Worm (Caenorhabditis elegans) whole organism, L4 larva: Measurements from ENCODE around the gene H08M01.1.
A peak's percentile ranks its signal among the peaks of the same experiment; 100 is the strongest.
"Not testable (repeated sequence)": the region's sequence is repeated elsewhere in the genome, so short reads cannot be mapped to it uniquely, and the experiment has no call there.

ENCODE experiments used
- ama-1 ChIP-seq: fragments of 150-350 bp; optimal IDR thresholded peaks from 2 replicates; lab custom pipeline; 2014; ENCODE audit warnings: inconsistent platforms, mixed read lengths
- egl-27 ChIP-seq: sonication (generic microtip); optimal IDR thresholded peaks from 3 replicates; lab custom pipeline; 2017; ENCODE audit warnings: missing biosample characterization, missing genetic modification reagents, missing genetic modification characterization
- fos-1 ChIP-seq: fragments of 150-350 bp; optimal IDR thresholded peaks from 2 replicates; lab custom pipeline; 2014; ENCODE audit warnings: missing biosample characterization, missing genetic modification characterization
- mdt-29 ChIP-seq: fragments of 200-800 bp; sonication (Bioruptor generic); IDR thresholded peaks from 2 replicates; pipeline ENCODE4 v1.3.6; 2022; ENCODE audit warnings: missing genetic modification reagents, missing genetic modification characterization, missing compliant biosample characterization
- mes-2 ChIP-seq: sonication (generic microtip); optimal IDR thresholded peaks from 2 replicates; lab custom pipeline; 2016; ENCODE audit warnings: missing genotype, mild to moderate bottlenecking, missing genetic modification characterization, missing compliant biosample characterization; ENCODE audit not compliant: poor library complexity, severe bottlenecking
- set-16 ChIP-seq: fragments of 200-800 bp; sonication (Bioruptor generic); IDR thresholded peaks from 2 replicates; pipeline ENCODE4 v1.3.6; 2022; ENCODE audit warnings: missing genetic modification reagents, missing genetic modification characterization, missing compliant biosample characterization

- TF ChIP-seq set-16 (GFP tag; lab: Robert Waterston, UW), result peak; percentile 84
- not testable (repeated sequence) for TF ChIP-seq egl-27 (tag; lab: Kevin White, UChicago); mes-2 (tag; lab: Kevin White, UChicago); fos-1 (tag; lab: Kevin White, UChicago); ama-1 (lab: Kevin White, UChicago); mdt-29
Observed at ce11 chrIV:13884435-13884834, 48.2 kb upstream of the H08M01.1 start.
